Worm (Caenorhabditis elegans) whole organism, midembryonic: Measurements from ENCODE around the gene B0001.3.

Experiments used
- T22C8.4 ChIP-seq: fragments of 200-800 bp; sonication (Bioruptor generic); IDR thresholded peaks from 2 replicates; pipeline ENCODE4 v1.3.6; 2022; ENCODE audit warnings: missing genetic modification characterization, missing compliant biosample characterization
- klf-2 ChIP-seq: fragments of 200-800 bp; sonication (Bioruptor generic); conservative IDR thresholded peaks from 2 replicates; pipeline ENCODE4 v1.3.6; 2022; ENCODE audit warnings: missing genetic modification reagents, missing genetic modification characterization, missing compliant biosample characterization
- tab-1 ChIP-seq: fragments of 200-800 bp; sonication (Bioruptor generic); IDR thresholded peaks from 2 replicates; pipeline ENCODE4 v1.3.6; 2022; ENCODE audit warnings: missing genetic modification characterization, missing compliant biosample characterization
- ztf-23 ChIP-seq: fragments of 200-800 bp; sonication (Bioruptor generic); IDR thresholded peaks from 2 replicates; pipeline ENCODE4 v1.3.6; 2022; ENCODE audit warnings: missing genetic modification reagents, missing genetic modification characterization, missing compliant biosample characterization
- ztf-29 ChIP-seq: fragments of 200-800 bp; sonication (Bioruptor generic); IDR thresholded peaks from 2 replicates; pipeline ENCODE4 v1.3.6; 2022; ENCODE audit warnings: missing genetic modification reagents, missing genetic modification characterization, missing compliant biosample characterization

DNA sequence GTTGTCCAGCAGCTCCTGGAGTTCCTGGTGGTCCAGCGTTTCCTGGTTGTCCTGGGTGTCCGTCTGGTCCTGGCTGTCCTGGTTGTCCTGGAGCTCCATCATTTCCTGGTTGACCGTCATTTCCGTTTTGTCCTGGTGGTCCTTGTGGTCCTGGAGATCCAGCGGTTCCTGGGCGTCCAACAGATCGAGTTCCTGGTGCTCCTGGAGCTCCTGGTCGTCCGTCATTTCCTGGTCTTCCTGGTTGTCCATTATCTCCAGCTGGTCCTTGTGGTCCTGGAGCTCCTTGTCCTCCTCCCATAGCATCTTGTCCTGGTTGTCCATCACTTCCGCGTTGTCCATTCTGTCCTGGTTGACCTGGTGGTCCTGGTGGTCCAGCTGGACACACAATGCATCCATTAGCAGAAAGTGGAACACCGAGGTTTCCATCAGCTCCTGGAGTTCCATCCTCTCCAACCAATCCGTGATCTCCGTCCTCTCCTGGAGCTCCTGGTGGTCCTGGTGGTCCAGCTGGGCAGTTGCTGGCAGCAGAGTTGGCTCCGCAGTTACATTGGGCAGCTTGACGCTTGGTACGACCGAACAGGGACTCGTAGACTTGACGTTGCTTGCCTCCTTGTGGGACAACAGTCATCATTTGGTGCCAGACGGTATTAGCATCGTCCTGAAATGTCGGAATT, 36.4 kb downstream of the B0001.3 start:
- no peak for TF ChIP-seq T22C8.4 (GFP tag; lab: Robert Waterston, UW)
- no peak for TF ChIP-seq klf-2
- TF ChIP-seq tab-1 (GFP tag; lab: Robert Waterston, UW): no peak
- no peak for TF ChIP-seq ztf-29 (GFP tag; lab: Robert Waterston, UW)
- TF ChIP-seq ztf-23 (GFP tag; lab: Robert Waterston, UW): no peak
